Fruit fly (Drosophila melanogaster) whole organism, wandering third instar larva: Measurements from ENCODE around the gene Baldspot.

Source experiments
- Hr78 ChIP-seq: fragments of >200 bp; optimal IDR thresholded peaks from 2 replicates; lab custom pipeline; 2017; ENCODE audit warnings: missing biosample characterization, missing genetic modification characterization
- Myc ChIP-seq: fragments of >200 bp; optimal IDR thresholded peaks from 2 replicates; lab custom pipeline; 2017
- dmrt93B ChIP-seq: fragments of 200-800 bp; sonication (Bioruptor generic); optimal IDR thresholded peaks from 2 replicates; lab custom pipeline; 2018; ENCODE audit warnings: missing biosample characterization, mild to moderate bottlenecking, missing genetic modification characterization
- h ChIP-seq: fragments of 200-800 bp; sonication (Bioruptor generic); optimal IDR thresholded peaks from 3 replicates; lab custom pipeline; 2016; ENCODE audit warnings: missing biosample characterization, mild to moderate bottlenecking, missing genetic modification characterization

dm6 chr3L:16661167-16662109, at the start of gene Baldspot:
- no peak for TF ChIP-seq Hr78 (GFP tag; lab: Kevin White, UChicago)
- TF ChIP-seq Myc: no peak
- TF ChIP-seq h (GFP tag; lab: Kevin White, UChicago): peak; percentile 78
- TF ChIP-seq dmrt93B (GFP tag; lab: Kevin White, UChicago): peak; percentile 58
